Worm (Caenorhabditis elegans): ENCODE results near the gene oac-53.

The oac-53 gene

DNA sequence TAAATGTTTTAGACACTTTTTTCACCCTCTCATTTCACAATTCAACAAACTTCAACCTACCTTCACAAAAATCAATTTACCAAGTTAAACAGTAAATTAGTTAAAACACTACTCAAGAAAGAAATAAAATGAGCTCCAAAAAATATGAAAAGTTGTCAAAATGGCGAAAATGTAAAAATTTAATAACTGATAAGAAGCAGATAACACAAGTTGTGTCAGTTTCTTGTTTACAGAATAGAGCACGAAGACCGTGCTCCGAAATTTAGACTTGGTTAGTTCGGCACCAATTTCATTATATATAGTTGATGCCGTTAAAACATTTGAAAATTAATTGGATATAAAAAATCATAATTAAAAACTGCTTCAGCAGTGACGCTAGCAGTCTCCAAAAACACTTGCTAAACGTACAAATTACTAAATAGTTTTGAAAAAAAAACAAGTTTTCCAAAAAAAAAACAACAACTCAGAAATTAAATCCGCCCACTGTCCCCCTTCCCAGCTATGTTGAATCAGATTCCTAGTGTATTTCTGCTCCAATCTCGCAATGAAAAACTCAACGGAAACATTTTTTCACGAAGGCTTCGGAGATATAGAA is 16.9 kb downstream of the oac-53 start, which contains the start of gene srw-54:
Gene srw-54 (plus strand): TSS at position 545 of the 595 bp plus-strand sequence.
- TF ChIP-seq fos-1 (tag; optimal IDR thresholded peaks at IDR 0.05) (peak; percentile 49), Y55F3AM.14 (GFP tag; optimal IDR thresholded peaks at IDR 0.05) (no peak)

DNA sequence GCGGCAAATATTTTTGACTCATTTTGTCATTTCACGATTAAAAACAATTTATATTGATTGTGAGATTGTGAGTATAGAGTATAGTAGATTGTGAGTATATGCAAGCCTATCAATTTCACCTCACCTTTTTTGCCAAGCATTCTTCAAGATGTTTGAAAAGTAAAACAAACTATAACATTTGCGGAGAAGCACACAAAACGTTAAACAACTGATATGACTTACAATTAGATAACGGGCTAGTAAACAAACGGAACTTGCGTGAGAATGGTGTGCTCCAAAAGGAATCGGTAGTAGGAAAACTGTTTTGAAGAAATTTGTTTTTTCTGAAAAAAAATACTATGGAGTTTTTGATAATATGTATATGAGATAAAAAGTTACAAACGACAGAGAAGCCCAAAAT is 17.7 kb downstream of the oac-53 start:
- TF ChIP-seq ztf-1 (GFP tag; conservative IDR thresholded peaks at IDR 0.05) (no peak), fos-1 (tag; optimal IDR thresholded peaks at IDR 0.05) (peak; percentile 84), snpc-4 (tag; optimal IDR thresholded peaks at IDR 0.05) (no peak), ztf-4 (tag; optimal IDR thresholded peaks at IDR 0.05) (no peak), crh-2 (tag; optimal IDR thresholded peaks at IDR 0.05) (peak; percentile 13), sma-9 (GFP tag; optimal IDR thresholded peaks at IDR 0.05) (peak; percentile 10), sma-9 (tag; optimal IDR thresholded peaks at IDR 0.05) (no peak)

DNA sequence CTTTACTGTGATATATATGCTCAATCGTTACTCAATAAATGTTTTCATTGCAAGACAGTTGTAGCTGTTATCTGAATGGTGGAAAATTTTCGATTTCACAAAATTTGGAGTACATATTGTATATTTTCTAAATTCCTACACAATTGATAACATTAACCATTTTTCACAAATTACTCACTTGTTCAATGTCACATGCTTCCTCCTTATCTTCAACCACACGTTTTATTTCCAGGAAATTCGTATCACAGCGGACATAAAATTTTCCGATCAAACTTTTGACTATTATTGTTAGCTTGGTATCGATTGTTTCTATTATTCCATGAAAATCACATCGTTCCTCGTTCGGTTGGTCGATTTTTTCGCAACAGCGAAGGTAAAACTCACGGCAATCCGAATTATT is 19.3 kb downstream of the oac-53 start:
- TF ChIP-seq fos-1 (tag; optimal IDR thresholded peaks at IDR 0.05) (peak; percentile 24), sem-4 (tag; optimal IDR thresholded peaks at IDR 0.05) (no peak)

DNA sequence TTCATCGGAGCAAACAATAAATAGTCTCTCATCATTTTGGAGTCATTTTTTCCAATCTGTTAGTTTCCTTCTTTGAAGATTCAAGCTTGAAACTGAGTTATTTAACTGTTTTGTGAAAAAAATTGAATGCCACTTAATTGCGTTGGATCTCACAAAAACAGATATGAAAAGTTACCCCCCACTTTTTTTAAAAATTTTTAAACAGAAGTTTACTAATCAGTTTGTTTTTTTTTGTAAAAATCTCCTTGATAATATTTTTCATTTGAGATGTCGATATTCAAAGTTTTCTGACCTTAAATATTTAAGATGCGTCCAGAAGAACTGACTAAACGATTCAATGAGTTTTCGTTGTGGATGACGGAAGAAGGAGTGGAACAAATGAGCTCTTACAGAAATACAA is 21.5 kb downstream of the oac-53 start, which contains the start of gene Y32B12C.1:
Gene Y32B12C.1 (plus strand): TSS at position 301 of the 400 bp plus-strand sequence.
- TF ChIP-seq nhr-6 (tag; optimal IDR thresholded peaks at IDR 0.05) (no peak), nhr-11 (tag; optimal IDR thresholded peaks at IDR 0.05) (no peak), mbf-1 (tag; optimal IDR thresholded peaks at IDR 0.05) (no peak), nhr-10 (tag; optimal IDR thresholded peaks at IDR 0.05) (no peak), lin-13 (GFP tag; optimal IDR thresholded peaks at IDR 0.05) (no peak)

DNA sequence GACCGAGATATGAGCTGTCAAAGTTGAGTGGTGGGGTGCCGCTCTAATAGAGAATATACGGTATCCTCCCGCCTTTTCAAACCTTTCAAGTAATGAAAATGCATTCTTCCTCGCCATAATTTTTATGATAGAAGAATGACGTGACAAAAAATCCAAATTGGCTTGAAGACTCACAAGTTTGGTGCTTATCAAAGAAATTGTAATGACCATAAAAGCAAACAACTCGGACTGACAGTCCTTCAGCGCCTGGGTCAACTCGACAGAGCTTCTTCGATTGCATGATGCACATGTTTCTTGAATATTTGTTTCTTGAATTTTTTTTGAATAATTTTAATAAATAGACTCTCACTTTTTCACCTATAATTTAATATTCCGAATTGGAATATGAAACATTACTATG is 22.3 kb downstream of the oac-53 start:
- no peak for TF ChIP-seq elt-3 (tag; optimal IDR thresholded peaks at IDR 0.05)
- TF ChIP-seq fos-1 (tag; optimal IDR thresholded peaks at IDR 0.05) = peak; percentile 74

DNA sequence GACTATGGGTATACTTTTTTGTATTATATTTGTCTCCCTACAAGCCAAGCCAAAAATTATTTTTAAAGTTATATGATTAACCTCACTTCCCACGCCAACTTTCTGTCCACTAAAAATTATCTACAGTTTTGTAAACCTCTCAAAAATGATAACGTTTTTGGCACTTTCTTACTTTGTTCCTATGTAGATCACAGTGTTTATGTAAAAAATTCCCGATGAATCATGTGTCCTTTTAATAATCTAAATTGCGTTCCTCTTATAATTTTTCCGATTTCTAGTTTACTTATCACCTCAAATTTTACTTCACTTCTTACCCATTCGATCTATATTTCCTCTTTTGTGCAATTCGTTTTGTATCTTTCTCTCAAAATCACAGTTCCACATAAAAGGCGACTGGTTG is 23.5 kb downstream of the oac-53 start:
- TF ChIP-seq fos-1 (tag; optimal IDR thresholded peaks at IDR 0.05) (peak; percentile 18), mbf-1 (tag; optimal IDR thresholded peaks at IDR 0.05) (no peak)

DNA sequence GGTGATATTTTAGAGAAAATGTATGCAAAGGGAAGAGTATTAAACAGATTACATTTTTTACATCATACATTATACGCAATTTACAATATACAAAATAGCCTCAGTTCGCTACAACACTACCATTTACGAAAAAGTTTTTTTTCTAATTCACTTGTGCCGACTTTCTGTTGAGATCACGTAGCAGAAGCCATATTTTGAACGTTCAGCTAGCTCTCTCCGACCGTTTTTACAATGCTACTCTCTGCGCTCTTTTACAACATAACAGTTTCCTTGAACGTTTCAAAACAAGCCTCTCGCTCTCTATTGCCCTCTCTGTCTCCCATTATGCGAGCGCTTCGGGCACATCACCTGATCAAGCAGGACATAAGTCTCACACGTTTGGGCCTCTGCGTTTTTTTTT is 24.7 kb downstream of the oac-53 start, which contains the start of gene T03E6.8:
Gene T03E6.8 (minus strand): TSS at position 101 of the 400 bp plus-strand sequence.
- TF ChIP-seq snpc-4 (tag; optimal IDR thresholded peaks at IDR 0.05) (no peak), dmd-4 (tag; optimal IDR thresholded peaks at IDR 0.05) (no peak), unc-62 (GFP tag; optimal IDR thresholded peaks at IDR 0.05) (no peak), nhr-77 (tag; optimal IDR thresholded peaks at IDR 0.05) (no peak), nhr-21 (tag; optimal IDR thresholded peaks at IDR 0.05) (no peak), Y55F3AM.14 (GFP tag; optimal IDR thresholded peaks at IDR 0.05) (no peak), blmp-1 (tag; optimal IDR thresholded peaks at IDR 0.05; ENCODE audit: insufficient read depth) (no peak), nhr-11 (tag; optimal IDR thresholded peaks at IDR 0.05) (no peak), lin-13 (GFP tag; optimal IDR thresholded peaks at IDR 0.05) (no peak), ceh-82 (tag; optimal IDR thresholded peaks at IDR 0.05) (no peak), sma-9 (GFP tag; optimal IDR thresholded peaks at IDR 0.05) (no peak), sma-9 (tag; optimal IDR thresholded peaks at IDR 0.05) (no peak), peb-1 (tag; optimal IDR thresholded peaks at IDR 0.05) (no peak), egl-27 (tag; optimal IDR thresholded peaks at IDR 0.05) (no peak), skn-1 (tag; optimal IDR thresholded peaks at IDR 0.05) (no peak), elt-1 (tag; optimal IDR thresholded peaks at IDR 0.05) (no peak)

DNA sequence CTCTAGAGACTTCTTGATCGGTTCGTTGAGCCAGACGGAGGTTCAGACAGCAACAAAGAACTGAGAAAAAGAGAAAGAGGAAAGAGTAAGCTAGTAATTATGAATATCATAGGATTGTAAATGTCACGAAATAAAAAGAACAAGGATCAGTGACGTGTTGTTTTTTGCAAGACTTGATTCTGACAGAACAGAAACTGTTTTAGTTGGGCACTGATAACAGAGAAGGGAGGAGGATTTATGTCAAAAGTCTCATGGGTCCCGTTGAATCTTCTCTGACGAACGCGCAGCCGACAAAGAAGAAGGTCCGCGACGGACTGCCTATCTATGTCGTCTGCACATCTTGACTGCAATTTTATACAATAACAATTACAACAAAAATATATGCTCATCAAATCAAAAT is 27.1 kb downstream of the oac-53 start, which contains the start of gene T03E6.9:
Gene T03E6.9 (minus strand): TSS at position 101 of the 400 bp plus-strand sequence.
- no peak for TF ChIP-seq ZK546.5 (tag; optimal IDR thresholded peaks at IDR 0.05)
- no peak for TF ChIP-seq fos-1 (tag; optimal IDR thresholded peaks at IDR 0.05)
- TF ChIP-seq sem-4 (tag; optimal IDR thresholded peaks at IDR 0.05) = no peak
- TF ChIP-seq alr-1 (tag; optimal IDR thresholded peaks at IDR 0.05) = no peak
- TF ChIP-seq ztf-4 (tag; optimal IDR thresholded peaks at IDR 0.05) = no peak
- TF ChIP-seq nhr-6 (tag; optimal IDR thresholded peaks at IDR 0.05) = no peak
- TF ChIP-seq dmd-4 (tag; optimal IDR thresholded peaks at IDR 0.05) = no peak
- no peak for TF ChIP-seq elt-3 (tag; optimal IDR thresholded peaks at IDR 0.05)
- no peak for TF ChIP-seq nhr-11 (tag; optimal IDR thresholded peaks at IDR 0.05)
- no peak for TF ChIP-seq R02D3.7 (tag; optimal IDR thresholded peaks at IDR 0.05)
- TF ChIP-seq egl-27 (tag; optimal IDR thresholded peaks at IDR 0.05) = no peak
- no peak for TF ChIP-seq skn-1 (tag; optimal IDR thresholded peaks at IDR 0.05)
- TF ChIP-seq crh-2 (tag; optimal IDR thresholded peaks at IDR 0.05) = no peak
- no peak for TF ChIP-seq F13H6.1 (tag; optimal IDR thresholded peaks at IDR 0.05)
- TF ChIP-seq ceh-16 (tag; optimal IDR thresholded peaks at IDR 0.05) = no peak
- no peak for TF ChIP-seq unc-55 (GFP tag; optimal IDR thresholded peaks at IDR 0.05)
- no peak for TF ChIP-seq nhr-23 (tag; optimal IDR thresholded peaks at IDR 0.05)
- no peak for TF ChIP-seq unc-62 (GFP tag; optimal IDR thresholded peaks at IDR 0.05)
- no peak for TF ChIP-seq peb-1 (tag; optimal IDR thresholded peaks at IDR 0.05)

All from whole organism, L2 larva.